Worm (Caenorhabditis elegans): ENCODE results near the gene F11D11.21.

The F11D11.21 gene

ce11 chrV:18748726-18749125, 1.6 kb downstream of the F11D11.21 start, which contains the start of gene clec-252:
TSS of gene clec-252 (minus strand) at chrV:18748826.
- TF ChIP-seq nhr-21 (tag; optimal IDR thresholded peaks at IDR 0.05) (no peak), ztf-11 (tag; optimal IDR thresholded peaks at IDR 0.05) (no peak), ceh-16 (tag; optimal IDR thresholded peaks at IDR 0.05) (no peak)

DNA sequence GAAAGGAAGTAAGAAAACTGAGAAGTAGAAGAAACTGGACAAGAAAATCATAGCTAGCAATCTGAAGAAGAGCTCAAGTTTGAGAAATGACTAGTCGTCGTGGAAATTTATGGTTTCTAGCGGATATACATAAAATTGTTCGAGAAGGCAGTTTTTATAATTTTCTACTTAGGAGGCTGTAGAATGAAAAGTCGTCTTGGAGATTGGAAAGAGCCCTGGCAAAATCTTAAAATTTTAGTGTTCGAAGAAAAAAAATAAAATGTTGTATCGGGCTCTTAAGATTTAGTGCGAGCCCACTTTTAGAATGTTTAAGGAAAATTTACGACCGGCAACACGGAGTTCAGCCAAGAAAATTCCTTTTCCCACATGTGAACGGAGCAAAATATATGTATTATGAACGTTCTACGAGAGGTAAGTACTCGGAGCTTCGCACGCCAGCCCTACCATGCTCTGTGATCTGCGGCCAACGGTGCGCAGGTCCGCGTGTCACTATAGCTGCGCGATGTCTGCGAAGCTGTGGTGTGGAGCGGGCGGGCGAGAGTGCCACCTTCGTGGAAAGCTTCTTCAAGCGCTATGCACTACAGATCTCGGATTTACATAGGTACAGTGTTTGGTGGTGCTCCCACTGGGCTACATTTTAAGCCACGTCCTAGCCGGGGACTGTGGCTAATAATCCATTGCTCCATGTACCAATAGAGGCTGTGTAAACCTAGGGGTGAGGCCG, 3.2 kb downstream of the F11D11.21 start, which contains the start of gene clec-251:
clec-251 (minus strand) TSS at position 51 of the 724 bp plus-strand sequence.
- TF ChIP-seq skn-1 (tag; optimal IDR thresholded peaks at IDR 0.05) (no peak), nhr-6 (tag; optimal IDR thresholded peaks at IDR 0.05) (no peak), unc-62 (GFP tag; optimal IDR thresholded peaks at IDR 0.05) (no peak), nhr-11 (tag; optimal IDR thresholded peaks at IDR 0.05) (no peak), ztf-1 (GFP tag; conservative IDR thresholded peaks at IDR 0.05) (no peak), lin-39 (tag; optimal IDR thresholded peaks at IDR 0.05) (no peak), ztf-4 (tag; optimal IDR thresholded peaks at IDR 0.05) (no peak), alr-1 (tag; optimal IDR thresholded peaks at IDR 0.05) (no peak), nhr-77 (tag; optimal IDR thresholded peaks at IDR 0.05) (no peak), mab-5 (tag; optimal IDR thresholded peaks at IDR 0.05) (no peak), blmp-1 (tag; optimal IDR thresholded peaks at IDR 0.05; ENCODE audit: insufficient read depth) (no peak), nhr-25 (tag; optimal IDR thresholded peaks at IDR 0.05) (no peak), sma-3 (GFP tag; optimal IDR thresholded peaks at IDR 0.05) (no peak), ztf-11 (tag; optimal IDR thresholded peaks at IDR 0.05) (no peak), egl-27 (tag; optimal IDR thresholded peaks at IDR 0.05) (no peak)

- TF ChIP-seq ztf-1 (GFP tag; conservative IDR thresholded peaks at IDR 0.05) = no peak
- no peak for TF ChIP-seq alr-1 (tag; optimal IDR thresholded peaks at IDR 0.05)
- TF ChIP-seq nhr-237 (tag; optimal IDR thresholded peaks at IDR 0.05) = no peak
- TF ChIP-seq nhr-23 (tag; optimal IDR thresholded peaks at IDR 0.05) = no peak
- no peak for TF ChIP-seq ama-1 (optimal IDR thresholded peaks at IDR 0.05)
- TF ChIP-seq ceh-82 (tag; optimal IDR thresholded peaks at IDR 0.05) = no peak
- no peak for TF ChIP-seq egl-27 (tag; optimal IDR thresholded peaks at IDR 0.05)
- no peak for TF ChIP-seq skn-1 (tag; optimal IDR thresholded peaks at IDR 0.05)
- no peak for TF ChIP-seq nhr-10 (tag; optimal IDR thresholded peaks at IDR 0.05)
- TF ChIP-seq unc-62 (GFP tag; optimal IDR thresholded peaks at IDR 0.05) = no peak
- TF ChIP-seq elt-3 (tag; optimal IDR thresholded peaks at IDR 0.05) = no peak
- TF ChIP-seq unc-39 (tag; optimal IDR thresholded peaks at IDR 0.05) = no peak
These were observed 8.2 kb downstream of the F11D11.21 start, which contains the start of gene clec-250 for ce11 chrV:18742108-18742507. TSS of gene clec-250 (minus strand) at chrV:18742208.

DNA sequence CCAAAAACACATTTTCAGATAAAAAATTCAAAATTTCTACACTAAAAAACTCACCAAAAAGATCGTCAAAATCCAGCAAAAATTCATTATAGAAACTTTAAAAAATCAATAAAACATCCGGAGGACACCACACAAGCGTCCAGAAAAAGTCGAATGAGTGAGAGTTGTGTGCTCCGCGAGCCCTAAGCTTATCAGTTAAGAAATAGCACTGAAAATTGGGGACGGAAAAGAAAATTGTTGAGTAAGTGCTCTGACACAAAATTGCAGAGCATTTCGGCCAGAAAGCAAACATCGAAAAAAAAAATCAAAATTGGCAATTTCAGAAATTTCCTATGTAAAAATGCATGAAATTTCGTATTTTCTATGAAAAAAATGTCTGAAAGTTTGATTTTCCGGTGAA, 12.7 kb downstream of the F11D11.21 start:
- TF ChIP-seq fos-1 (tag; optimal IDR thresholded peaks at IDR 0.05) = no peak
- no peak for TF ChIP-seq sem-4 (tag; optimal IDR thresholded peaks at IDR 0.05)
- no peak for TF ChIP-seq mdl-1 (tag; optimal IDR thresholded peaks at IDR 0.05)
- TF ChIP-seq Y55F3AM.14 (GFP tag; optimal IDR thresholded peaks at IDR 0.05) = no peak
- TF ChIP-seq nhr-77 (tag; optimal IDR thresholded peaks at IDR 0.05) = no peak
- no peak for TF ChIP-seq F13H6.1 (tag; optimal IDR thresholded peaks at IDR 0.05)
- no peak for TF ChIP-seq nhr-237 (tag; optimal IDR thresholded peaks at IDR 0.05)
- TF ChIP-seq unc-55 (GFP tag; optimal IDR thresholded peaks at IDR 0.05) = no peak
- TF ChIP-seq snpc-4 (tag; optimal IDR thresholded peaks at IDR 0.05) = no peak
- no peak for TF ChIP-seq mbf-1 (tag; optimal IDR thresholded peaks at IDR 0.05)
- no peak for TF ChIP-seq lin-13 (GFP tag; optimal IDR thresholded peaks at IDR 0.05)
- no peak for TF ChIP-seq nhr-11 (tag; optimal IDR thresholded peaks at IDR 0.05)
- no peak for TF ChIP-seq nhr-10 (tag; optimal IDR thresholded peaks at IDR 0.05)
- no peak for TF ChIP-seq dmd-4 (tag; optimal IDR thresholded peaks at IDR 0.05)
- no peak for TF ChIP-seq nhr-21 (tag; optimal IDR thresholded peaks at IDR 0.05)
- no peak for TF ChIP-seq R02D3.7 (tag; optimal IDR thresholded peaks at IDR 0.05)
- TF ChIP-seq nhr-23 (tag; optimal IDR thresholded peaks at IDR 0.05) = no peak

- TF ChIP-seq nhr-77 (tag; optimal IDR thresholded peaks at IDR 0.05) (no peak), nhr-21 (tag; optimal IDR thresholded peaks at IDR 0.05) (no peak), nhr-11 (tag; optimal IDR thresholded peaks at IDR 0.05) (no peak), lin-11 (tag; optimal IDR thresholded peaks at IDR 0.05) (no peak), ama-1 (optimal IDR thresholded peaks at IDR 0.05) (no peak), alr-1 (tag; optimal IDR thresholded peaks at IDR 0.05) (no peak), sma-9 (GFP tag; optimal IDR thresholded peaks at IDR 0.05) (no peak), sma-9 (tag; optimal IDR thresholded peaks at IDR 0.05) (no peak), F13H6.1 (tag; optimal IDR thresholded peaks at IDR 0.05) (no peak), zag-1 (tag; optimal IDR thresholded peaks at IDR 0.05) (no peak), elt-3 (tag; optimal IDR thresholded peaks at IDR 0.05) (no peak), ceh-16 (tag; optimal IDR thresholded peaks at IDR 0.05) (no peak)
These were observed 16.0 kb downstream of the F11D11.21 start, which contains the start of gene scl-20 for ce11 chrV:18734381-18734780. TSS of gene scl-20 (minus strand) at chrV:18734481.

Measured in whole organism, L2 larva.